Comparison of ENCODE assay signal across 1 fruit fly cellular context in genomic region chr3L:17433555-17433954, dm6.
A peak's percentile ranks its signal among the peaks of the same experiment; 100 is the strongest.
TF ChIP-seq lines count a peak whose summit lies in the region.

Gene Coq4 (minus strand): TSS chr3L:17433621.
Gene CG32176 (plus strand): TSS chr3L:17433868.

TF ChIP-seq in whole organism, embryonic, 481 proteins besides CTCF, POLR2A, EP300 and RAD21 (continued from another document and continues in another):
- peak; percentile 99 for TF ChIP-seq ind (GFP tag; optimal IDR thresholded peaks at IDR 0.05; lab: Kevin White, UChicago)
- peak; percentile 98 for TF ChIP-seq CG32772 (GFP tag; IDR thresholded peaks at IDR 0.05; lab: Robert Waterston, UW)
- peak; percentile 93 for TF ChIP-seq CG2199 (GFP tag; IDR thresholded peaks at IDR 0.05; lab: Robert Waterston, UW)
- TF ChIP-seq Dref (GFP tag; IDR thresholded peaks at IDR 0.05; lab: Robert Waterston, UW) = peak; percentile 47
- peak; percentile 69 for TF ChIP-seq pzg (GFP tag; optimal IDR thresholded peaks at IDR 0.05; lab: Kevin White, UChicago)
- peak; percentile 99 for TF ChIP-seq pho (GFP tag; optimal IDR thresholded peaks at IDR 0.05; lab: Kevin White, UChicago)
- peak; percentile 96 for TF ChIP-seq CG11093 (GFP tag; IDR thresholded peaks at IDR 0.05; lab: Robert Waterston, UW)
- peak; percentile 93 for TF ChIP-seq MTF-1 (GFP tag; optimal IDR thresholded peaks at IDR 0.05; lab: Kevin White, UChicago; ENCODE audit: borderline replicate concordance)
- peak; percentile 97 for TF ChIP-seq CG8388 (GFP tag; optimal IDR thresholded peaks at IDR 0.05; lab: Kevin White, UChicago)
- peak; percentile 96 for TF ChIP-seq CG6175 (GFP tag; IDR thresholded peaks at IDR 0.05; lab: Robert Waterston, UW)
- peak; percentile 97 for TF ChIP-seq eyg (GFP tag; optimal IDR thresholded peaks at IDR 0.05; lab: Kevin White, UChicago)
- TF ChIP-seq CG15269 (tag; optimal IDR thresholded peaks at IDR 0.05; lab: Kevin White, UChicago) = peak; percentile 98
- TF ChIP-seq sima (GFP tag; optimal IDR thresholded peaks at IDR 0.05; lab: Kevin White, UChicago) = peak; percentile 92
- peak; percentile 86 for TF ChIP-seq Adf1 (GFP tag; IDR thresholded peaks at IDR 0.05; lab: Robert Waterston, UW)
- TF ChIP-seq jing (GFP tag; optimal IDR thresholded peaks at IDR 0.05; lab: Kevin White, UChicago) = peak; percentile 97
- peak; percentile 40 for TF ChIP-seq BEAF-32 (GFP tag; optimal IDR thresholded peaks at IDR 0.05; lab: Kevin White, UChicago)
- peak; percentile 73 for TF ChIP-seq CG14860 (GFP tag; IDR thresholded peaks at IDR 0.05; lab: Robert Waterston, UW; ENCODE audit: partially characterized antibody)
- TF ChIP-seq stwl (tag; optimal IDR thresholded peaks at IDR 0.05; lab: Kevin White, UChicago) = peak; percentile 78
- peak; percentile 95 for TF ChIP-seq CG6765 (GFP tag; optimal IDR thresholded peaks at IDR 0.05; lab: Kevin White, UChicago)
- no peak; the same call in 2 of the 3 replicates for TF ChIP-seq zen2 (GFP tag; IDR thresholded peaks at IDR 0.05; lab: Robert Waterston, UW; ENCODE audit: partially characterized antibody)
- peak; percentile 99 for TF ChIP-seq pum (GFP tag; optimal IDR thresholded peaks at IDR 0.05; lab: Kevin White, UChicago)
- peak in 1 of 3 experiments; percentile 96 for TF ChIP-seq lola (GFP tag; optimal IDR thresholded peaks at IDR 0.05; lab: Kevin White, UChicago)
- peak; percentile 84 for TF ChIP-seq Jarid2 (GFP tag; optimal IDR thresholded peaks at IDR 0.05; lab: Kevin White, UChicago)
- TF ChIP-seq CG14014 (GFP tag; IDR thresholded peaks at IDR 0.05; lab: Robert Waterston, UW) = peak; percentile 98
- TF ChIP-seq usp (GFP tag; optimal IDR thresholded peaks at IDR 0.05; lab: Kevin White, UChicago) = no peak
- peak; percentile 52; the same call in 2 of the 3 replicates for TF ChIP-seq CG34224 (GFP tag; IDR thresholded peaks at IDR 0.05; lab: Robert Waterston, UW; ENCODE audit: partially characterized antibody)
- peak; percentile 95 for TF ChIP-seq Doc2 (GFP tag; IDR thresholded peaks at IDR 0.05; lab: Robert Waterston, UW)
- TF ChIP-seq CG3065 (GFP tag; optimal IDR thresholded peaks at IDR 0.05; lab: Kevin White, UChicago) = peak; percentile 96
- TF ChIP-seq HmgZ (tag; optimal IDR thresholded peaks at IDR 0.05; lab: Kevin White, UChicago) = peak; percentile 99
- TF ChIP-seq Eip74EF (GFP tag; optimal IDR thresholded peaks at IDR 0.05; lab: Kevin White, UChicago) = peak in 1 of 2 experiments; percentile 89
- TF ChIP-seq CG12071 (GFP tag; optimal IDR thresholded peaks at IDR 0.05; lab: Kevin White, UChicago) = peak; percentile 97
- peak; percentile 90 for TF ChIP-seq CG6683 (GFP tag; optimal IDR thresholded peaks at IDR 0.05; lab: Kevin White, UChicago)
- peak; percentile 56 for TF ChIP-seq CG7745 (tag; optimal IDR thresholded peaks at IDR 0.05; lab: Kevin White, UChicago)
- TF ChIP-seq wek (GFP tag; optimal IDR thresholded peaks at IDR 0.05; lab: Kevin White, UChicago) = peak; percentile 89
- TF ChIP-seq ems (GFP tag; optimal IDR thresholded peaks at IDR 0.05; lab: Kevin White, UChicago) = peak; percentile 99
- TF ChIP-seq nerfin-2 (GFP tag; IDR thresholded peaks at IDR 0.05; lab: Robert Waterston, UW; ENCODE audit: partially characterized antibody) = peak; percentile 73
- peak; percentile 76 for TF ChIP-seq kni (GFP tag; optimal IDR thresholded peaks at IDR 0.05; lab: Kevin White, UChicago)
- peak; percentile 95 for TF ChIP-seq croc (GFP tag; conservative IDR thresholded peaks at IDR 0.05; lab: Robert Waterston, UW)
- peak; percentile 98 for TF ChIP-seq CG17829 (tag; optimal IDR thresholded peaks at IDR 0.05; lab: Kevin White, UChicago)
- TF ChIP-seq CG10147 (GFP tag; optimal IDR thresholded peaks at IDR 0.05; lab: Kevin White, UChicago) = peak; percentile 94
- TF ChIP-seq bowl (GFP tag; IDR thresholded peaks at IDR 0.05; lab: Robert Waterston, UW) = peak; percentile 90
- peak; percentile 97 for TF ChIP-seq HLH3B (GFP tag; IDR thresholded peaks at IDR 0.05; lab: Robert Waterston, UW)
- peak; percentile 71 for TF ChIP-seq MESR4 (GFP tag; optimal IDR thresholded peaks at IDR 0.05; lab: Kevin White, UChicago)
- TF ChIP-seq Optix (GFP tag; IDR thresholded peaks at IDR 0.05; lab: Robert Waterston, UW) = peak; percentile 94
- TF ChIP-seq Fer1 (GFP tag; optimal IDR thresholded peaks at IDR 0.05; lab: Kevin White, UChicago) = peak; percentile 97
- peak; percentile 81 for TF ChIP-seq E2f2 (GFP tag; IDR thresholded peaks at IDR 0.05; lab: Robert Waterston, UW)
- TF ChIP-seq CG2712 (tag; optimal IDR thresholded peaks at IDR 0.05; lab: Kevin White, UChicago) = peak; percentile 98
- TF ChIP-seq Usf (GFP tag; optimal IDR thresholded peaks at IDR 0.05; lab: Kevin White, UChicago) = peak; percentile 94
- no peak for TF ChIP-seq pita (GFP tag; optimal IDR thresholded peaks at IDR 0.05; lab: Kevin White, UChicago)
- TF ChIP-seq CG6254 (GFP tag; optimal IDR thresholded peaks at IDR 0.05; lab: Kevin White, UChicago) = peak; percentile 90
- TF ChIP-seq CG31441 (GFP tag; IDR thresholded peaks at IDR 0.05; lab: Robert Waterston, UW) = peak; percentile 95
- peak; percentile 96 for TF ChIP-seq CG4404 (GFP tag; IDR thresholded peaks at IDR 0.05; lab: Robert Waterston, UW)
- peak; percentile 81 for TF ChIP-seq fd102C (GFP tag; optimal IDR thresholded peaks at IDR 0.05; lab: Kevin White, UChicago)
- TF ChIP-seq tap (tag; optimal IDR thresholded peaks at IDR 0.05; lab: Kevin White, UChicago) = peak; percentile 97
- peak; percentile 92 for TF ChIP-seq ssp (GFP tag; IDR thresholded peaks at IDR 0.05; lab: Robert Waterston, UW)
- TF ChIP-seq lov (optimal IDR thresholded peaks at IDR 0.05; lab: Kevin White, UChicago) = no peak
- peak; percentile 96 for TF ChIP-seq lov (GFP tag; IDR thresholded peaks at IDR 0.05; lab: Robert Waterston, UW)
- TF ChIP-seq ranshi (GFP tag; IDR thresholded peaks at IDR 0.05; lab: Robert Waterston, UW) = peak; percentile 98
- TF ChIP-seq nerfin-1 (tag; optimal IDR thresholded peaks at IDR 0.05; lab: Kevin White, UChicago) = peak; percentile 94
- TF ChIP-seq Fer2 (tag; optimal IDR thresholded peaks at IDR 0.05; lab: Kevin White, UChicago) = peak; percentile 97
- TF ChIP-seq NC2β (GFP tag; optimal IDR thresholded peaks at IDR 0.05; lab: Kevin White, UChicago) = peak; percentile 98
- peak; percentile 89 for TF ChIP-seq CG15073 (GFP tag; optimal IDR thresholded peaks at IDR 0.05; lab: Kevin White, UChicago)
- TF ChIP-seq CG13894 (tag; optimal IDR thresholded peaks at IDR 0.05; lab: Kevin White, UChicago) = peak; percentile 96
- peak; percentile 89 for TF ChIP-seq CG11560 (tag; IDR thresholded peaks at IDR 0.05; lab: Robert Waterston, UW)
- TF ChIP-seq Hmr (GFP tag; optimal IDR thresholded peaks at IDR 0.05; lab: Kevin White, UChicago) = peak; percentile 97
- TF ChIP-seq CG17385 (GFP tag; optimal IDR thresholded peaks at IDR 0.05; lab: Kevin White, UChicago) = peak; percentile 93
- TF ChIP-seq so (GFP tag; IDR thresholded peaks at IDR 0.05; lab: Robert Waterston, UW) = peak; percentile 97
- TF ChIP-seq tio (GFP tag; optimal IDR thresholded peaks at IDR 0.05; lab: Kevin White, UChicago) = peak; percentile 98
- peak; percentile 96 for TF ChIP-seq cato (GFP tag; optimal IDR thresholded peaks at IDR 0.05; lab: Kevin White, UChicago; ENCODE audit: borderline replicate concordance)
- peak; percentile 95 for TF ChIP-seq CG33557 (GFP tag; optimal IDR thresholded peaks at IDR 0.05; lab: Kevin White, UChicago)
- peak; percentile 95 for TF ChIP-seq CG4328 (GFP tag; optimal IDR thresholded peaks at IDR 0.05; lab: Kevin White, UChicago)
- TF ChIP-seq Lhr (GFP tag; optimal IDR thresholded peaks at IDR 0.05; lab: Kevin White, UChicago) = peak; percentile 91
- TF ChIP-seq Gsc (GFP tag; IDR thresholded peaks at IDR 0.05; lab: Robert Waterston, UW) = peak; percentile 93
- TF ChIP-seq CG6813 (GFP tag; optimal IDR thresholded peaks at IDR 0.05; lab: Kevin White, UChicago) = peak; percentile 96
- TF ChIP-seq CG17802 (tag; optimal IDR thresholded peaks at IDR 0.05; lab: Kevin White, UChicago) = peak; percentile 91
- TF ChIP-seq CG9215 (GFP tag; IDR thresholded peaks at IDR 0.05; lab: Robert Waterston, UW) = peak; percentile 97
- peak; percentile 93 for TF ChIP-seq CG15514 (GFP tag; optimal IDR thresholded peaks at IDR 0.05; lab: Kevin White, UChicago)
- peak; percentile 93 for TF ChIP-seq nau (GFP tag; optimal IDR thresholded peaks at IDR 0.05; lab: Kevin White, UChicago)
- peak; percentile 100 for TF ChIP-seq Med (GFP tag; lab: Kevin White, UChicago)
- TF ChIP-seq CG9727 (GFP tag; optimal IDR thresholded peaks at IDR 0.05; lab: Kevin White, UChicago) = peak; percentile 97
- peak; percentile 94 for TF ChIP-seq CG12104 (GFP tag; optimal IDR thresholded peaks at IDR 0.05; lab: Kevin White, UChicago)
- peak; percentile 94 for TF ChIP-seq CG15601 (tag; optimal IDR thresholded peaks at IDR 0.05; lab: Kevin White, UChicago)
- peak; percentile 97 for TF ChIP-seq schlank (tag; optimal IDR thresholded peaks at IDR 0.05; lab: Kevin White, UChicago)
- TF ChIP-seq CG12744 (GFP tag; optimal IDR thresholded peaks at IDR 0.05; lab: Kevin White, UChicago) = peak; percentile 98
- TF ChIP-seq stc (GFP tag; IDR thresholded peaks at IDR 0.05; lab: Robert Waterston, UW) = peak; percentile 97
- TF ChIP-seq Sin3A (optimal IDR thresholded peaks at IDR 0.05; lab: Kevin White, UChicago) = no peak
- TF ChIP-seq jigr1 (GFP tag; IDR thresholded peaks at IDR 0.05; lab: Robert Waterston, UW) = peak; percentile 93
- peak; percentile 96 for TF ChIP-seq NC2α (GFP tag; optimal IDR thresholded peaks at IDR 0.05; lab: Kevin White, UChicago)
- peak; percentile 94 for TF ChIP-seq Ravus (GFP tag; IDR thresholded peaks at IDR 0.05; lab: Robert Waterston, UW)
- peak; percentile 98 for TF ChIP-seq CG4854 (GFP tag; optimal IDR thresholded peaks at IDR 0.05; lab: Kevin White, UChicago)
- TF ChIP-seq gro (GFP tag; optimal IDR thresholded peaks at IDR 0.05; lab: Kevin White, UChicago) = peak; percentile 98
- TF ChIP-seq tll (GFP tag; optimal IDR thresholded peaks at IDR 0.05; lab: Kevin White, UChicago) = peak in 1 of 2 experiments; percentile 32
- peak; percentile 97 for TF ChIP-seq tup (GFP tag; optimal IDR thresholded peaks at IDR 0.05; lab: Kevin White, UChicago)
- TF ChIP-seq CG9797 (GFP tag; optimal IDR thresholded peaks at IDR 0.05; lab: Kevin White, UChicago) = no peak
- TF ChIP-seq Scr (GFP tag; IDR thresholded peaks at IDR 0.05; lab: Robert Waterston, UW; ENCODE audit: partially characterized antibody) = peak; percentile 48
- TF ChIP-seq cwo (GFP tag; optimal IDR thresholded peaks at IDR 0.05; lab: Kevin White, UChicago) = peak; percentile 92
- TF ChIP-seq exex (tag; optimal IDR thresholded peaks at IDR 0.05; lab: Kevin White, UChicago) = peak; percentile 83
- peak; percentile 97 for TF ChIP-seq CG2678 (tag; optimal IDR thresholded peaks at IDR 0.05; lab: Kevin White, UChicago)
- TF ChIP-seq chif (GFP tag; optimal IDR thresholded peaks at IDR 0.05; lab: Kevin White, UChicago) = peak; percentile 98 to 99
- peak; percentile 98 for TF ChIP-seq crc (GFP tag; optimal IDR thresholded peaks at IDR 0.05; lab: Kevin White, UChicago)
- TF ChIP-seq CG9817 (tag; optimal IDR thresholded peaks at IDR 0.05; lab: Kevin White, UChicago) = peak; percentile 99
- peak; percentile 92 for TF ChIP-seq CG12236 (GFP tag; optimal IDR thresholded peaks at IDR 0.05; lab: Kevin White, UChicago)
- TF ChIP-seq CG15011 (GFP tag; optimal IDR thresholded peaks at IDR 0.05; lab: Kevin White, UChicago) = peak; percentile 88
- peak; percentile 99 for TF ChIP-seq Chrac-16 (GFP tag; optimal IDR thresholded peaks at IDR 0.05; lab: Kevin White, UChicago)
- peak; percentile 96 for TF ChIP-seq ab (GFP tag; optimal IDR thresholded peaks at IDR 0.05; lab: Kevin White, UChicago)
- TF ChIP-seq CG8765 (GFP tag; IDR thresholded peaks at IDR 0.05; lab: Robert Waterston, UW) = peak; percentile 97
- TF ChIP-seq insv (GFP tag; optimal IDR thresholded peaks at IDR 0.05; lab: Kevin White, UChicago) = peak in 1 of 2 experiments; percentile 74
- peak; percentile 99 for TF ChIP-seq Dbx (GFP tag; IDR thresholded peaks at IDR 0.05; lab: Robert Waterston, UW)
- TF ChIP-seq crol (GFP tag; IDR thresholded peaks at IDR 0.05; lab: Robert Waterston, UW) = peak; percentile 69
- peak; percentile 98 for TF ChIP-seq trh (GFP tag; optimal IDR thresholded peaks at IDR 0.05; lab: Kevin White, UChicago)
- peak; percentile 46 for TF ChIP-seq hkb (optimal IDR thresholded peaks at IDR 0.05; lab: Kevin White, UChicago)
- TF ChIP-seq hkb (GFP tag; IDR thresholded peaks at IDR 0.05; lab: Robert Waterston, UW) = peak; percentile 97
- TF ChIP-seq CG43689 (GFP tag; IDR thresholded peaks at IDR 0.05; lab: Robert Waterston, UW) = peak; percentile 94
- peak; percentile 98 for TF ChIP-seq H2.0 (GFP tag; IDR thresholded peaks at IDR 0.05; lab: Robert Waterston, UW)
- TF ChIP-seq gsb (GFP tag; IDR thresholded peaks at IDR 0.05; lab: Robert Waterston, UW) = peak; percentile 96
- TF ChIP-seq CG1832 (GFP tag; optimal IDR thresholded peaks at IDR 0.05; lab: Kevin White, UChicago) = no peak
- peak; percentile 99 for TF ChIP-seq Xrp1 (GFP tag; IDR thresholded peaks at IDR 0.05; lab: Robert Waterston, UW)
- peak; percentile 98 for TF ChIP-seq Max (GFP tag; optimal IDR thresholded peaks at IDR 0.05; lab: Kevin White, UChicago)
- peak; percentile 87 for TF ChIP-seq CG11696 (GFP tag; IDR thresholded peaks at IDR 0.05; lab: Robert Waterston, UW)
- TF ChIP-seq CG10543 (GFP tag; optimal IDR thresholded peaks at IDR 0.05; lab: Kevin White, UChicago) = peak; percentile 96
- TF ChIP-seq Aef1 (GFP tag; IDR thresholded peaks at IDR 0.05; lab: Robert Waterston, UW) = peak; percentile 97
- TF ChIP-seq shn (GFP tag; optimal IDR thresholded peaks at IDR 0.05; lab: Kevin White, UChicago) = peak; percentile 99
- peak; percentile 98 for TF ChIP-seq wdn (GFP tag; IDR thresholded peaks at IDR 0.05; lab: Robert Waterston, UW)
- TF ChIP-seq CG11723 (GFP tag; optimal IDR thresholded peaks at IDR 0.05; lab: Kevin White, UChicago) = peak; percentile 93
- TF ChIP-seq D19B (GFP tag; optimal IDR thresholded peaks at IDR 0.05; lab: Kevin White, UChicago) = peak; percentile 91
- TF ChIP-seq CG6791 (GFP tag; IDR thresholded peaks at IDR 0.05; lab: Robert Waterston, UW; ENCODE audit: partially characterized antibody) = peak; percentile 76; the same call in 2 of the 3 replicates
- peak; percentile 94 for TF ChIP-seq CG1024 (GFP tag; IDR thresholded peaks at IDR 0.05; lab: Robert Waterston, UW)
- TF ChIP-seq MBD-R2 (GFP tag; IDR thresholded peaks at IDR 0.05; lab: Robert Waterston, UW) = peak; percentile 99
- peak; percentile 97 for TF ChIP-seq Dek (tag; optimal IDR thresholded peaks at IDR 0.05; lab: Kevin White, UChicago)
- TF ChIP-seq lab (GFP tag; optimal IDR thresholded peaks at IDR 0.05; lab: Kevin White, UChicago) = peak; percentile 98
